Fruit fly (Drosophila melanogaster): Measurements from ENCODE around the gene CG14227.

Gene CG14227

DNA sequence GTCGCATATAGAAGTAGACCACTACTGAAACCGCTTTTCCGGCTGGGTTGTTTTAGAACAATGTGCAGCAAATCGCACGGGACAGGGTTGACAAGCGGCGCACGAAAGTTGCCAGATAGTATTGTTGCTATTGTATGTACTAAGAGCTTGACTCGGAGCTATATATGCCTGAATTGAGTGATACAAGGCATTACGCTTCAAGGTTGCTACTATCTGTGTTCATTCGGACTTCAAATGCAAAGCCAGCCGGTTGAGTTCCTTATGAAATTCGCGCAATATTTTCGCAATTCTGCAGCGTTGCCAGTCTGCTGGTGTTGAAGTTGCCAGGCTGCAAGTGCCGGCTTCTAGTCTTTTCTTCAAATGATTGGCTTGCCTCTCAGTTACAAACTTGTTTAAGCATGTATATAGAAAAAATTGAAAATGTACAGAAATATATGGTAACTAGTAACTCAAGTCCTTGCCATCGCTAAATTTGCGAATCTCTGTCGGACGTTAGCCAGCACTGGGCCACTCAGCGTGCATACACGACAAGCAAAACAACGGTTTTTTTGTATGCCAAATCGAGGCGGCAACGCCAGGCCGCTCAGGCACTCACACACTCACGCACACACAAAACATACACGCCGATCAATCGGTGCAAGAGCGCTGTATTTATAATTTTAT is 36.9 kb downstream of the CG14227 start, which contains the start of the genes Ranbp21 and Elys (continued):
- no peak for TF ChIP-seq pdm3 (GFP tag; optimal IDR thresholded peaks at IDR 0.05)
- peak; percentile 58 for TF ChIP-seq esn (GFP tag; optimal IDR thresholded peaks at IDR 0.05)
- peak; percentile 33; the same call in 1 of the 3 replicates for TF ChIP-seq eg (GFP tag; IDR thresholded peaks at IDR 0.05)
- no peak for TF ChIP-seq Met (GFP tag; optimal IDR thresholded peaks at IDR 0.05)
- no peak for TF ChIP-seq CG7368 (GFP tag; optimal IDR thresholded peaks at IDR 0.05)
- no peak for TF ChIP-seq net (GFP tag; optimal IDR thresholded peaks at IDR 0.05)
- TF ChIP-seq CG1621 (tag; optimal IDR thresholded peaks at IDR 0.05), result peak; percentile 5
- TF ChIP-seq Gug (GFP tag; IDR thresholded peaks at IDR 0.05), result 0 out of 2 replicates have a peak, but pooled peaks have one; percentile 32
- TF ChIP-seq fkh (GFP tag; optimal IDR thresholded peaks at IDR 0.05), result no peak
- no peak for TF ChIP-seq salr (GFP tag; optimal IDR thresholded peaks at IDR 0.05)
- no peak for TF ChIP-seq CG6792 (GFP tag; optimal IDR thresholded peaks at IDR 0.05)
- no peak for TF ChIP-seq Ets96B (tag; optimal IDR thresholded peaks at IDR 0.05)
- TF ChIP-seq CG10669 (GFP tag; optimal IDR thresholded peaks at IDR 0.05), result no peak
- no peak for TF ChIP-seq CG8632 (GFP tag; optimal IDR thresholded peaks at IDR 0.05)
- TF ChIP-seq OdsH (GFP tag; optimal IDR thresholded peaks at IDR 0.05), result no peak
- TF ChIP-seq CG34406 (GFP tag; optimal IDR thresholded peaks at IDR 0.05), result peak; percentile 3
- peak; percentile 13 for TF ChIP-seq Lpt (GFP tag; optimal IDR thresholded peaks at IDR 0.05)
- TF ChIP-seq CG8119 (GFP tag; IDR thresholded peaks at IDR 0.05), result no peak
- TF ChIP-seq svp (GFP tag), result no peak
- TF ChIP-seq fd59A (GFP tag; optimal IDR thresholded peaks at IDR 0.05), result no peak
- TF ChIP-seq CG10631 (GFP tag; optimal IDR thresholded peaks at IDR 0.05), result no peak
- no peak for TF ChIP-seq CG6808 (GFP tag; optimal IDR thresholded peaks at IDR 0.05)
- TF ChIP-seq spab (GFP tag; optimal IDR thresholded peaks at IDR 0.05), result no peak

DNA sequence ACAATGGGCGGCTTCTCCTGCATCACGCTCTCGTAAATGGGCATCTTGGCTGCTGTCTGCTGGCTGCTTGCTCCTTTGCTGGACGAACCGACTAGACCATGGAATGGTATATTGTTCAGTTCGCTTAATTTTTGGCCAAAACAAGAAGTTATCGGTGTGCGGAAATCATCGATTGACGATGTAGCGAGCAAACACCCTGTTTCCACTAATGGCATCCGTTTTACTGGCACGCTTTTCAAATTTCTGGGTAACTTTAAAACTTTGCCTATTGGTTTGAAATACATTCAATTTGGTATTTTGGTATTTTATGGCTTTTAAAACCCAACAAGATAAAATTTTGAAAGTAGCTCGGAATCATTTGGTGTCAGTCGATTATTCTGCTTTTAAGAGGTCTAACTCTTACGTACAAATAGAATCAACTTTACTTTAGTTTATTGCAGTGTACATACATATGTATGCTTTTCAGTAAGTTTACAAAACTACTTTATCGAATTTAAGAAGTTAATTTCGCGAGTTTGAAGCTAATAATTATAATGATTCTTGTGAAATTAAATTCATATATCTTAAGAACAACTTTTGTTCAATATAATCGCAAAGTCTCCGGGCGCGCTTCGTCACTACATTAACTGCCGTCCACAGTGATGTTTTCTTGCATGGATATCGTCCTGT is 42.7 kb downstream of the CG14227 start, which contains the start of gene Arp10:
Arp10 (minus strand) TSS at position 304 of the 669 bp plus-strand sequence.
- TF ChIP-seq Eip78C (GFP tag) (peak; percentile 55), Ets21C (GFP tag; optimal IDR thresholded peaks at IDR 0.05) (no peak), achi (GFP tag; optimal IDR thresholded peaks at IDR 0.05) (peak; percentile 28), Blimp-1 (GFP tag; optimal IDR thresholded peaks at IDR 0.05) (no peak), topi (GFP tag; optimal IDR thresholded peaks at IDR 0.05) (peak; percentile 5), acj6 (GFP tag; optimal IDR thresholded peaks at IDR 0.05) (no peak), CG31627 (GFP tag; optimal IDR thresholded peaks at IDR 0.05) (peak; percentile 26), Hr4 (GFP tag; optimal IDR thresholded peaks at IDR 0.05) (peak; percentile 30), Ets96B (tag; optimal IDR thresholded peaks at IDR 0.05) (peak; percentile 7), CG3032 (tag; optimal IDR thresholded peaks at IDR 0.05) (peak; percentile 12), spab (GFP tag; optimal IDR thresholded peaks at IDR 0.05) (no peak), CG8119 (GFP tag; IDR thresholded peaks at IDR 0.05) (no peak), esn (GFP tag; optimal IDR thresholded peaks at IDR 0.05) (peak; percentile 17)

DNA sequence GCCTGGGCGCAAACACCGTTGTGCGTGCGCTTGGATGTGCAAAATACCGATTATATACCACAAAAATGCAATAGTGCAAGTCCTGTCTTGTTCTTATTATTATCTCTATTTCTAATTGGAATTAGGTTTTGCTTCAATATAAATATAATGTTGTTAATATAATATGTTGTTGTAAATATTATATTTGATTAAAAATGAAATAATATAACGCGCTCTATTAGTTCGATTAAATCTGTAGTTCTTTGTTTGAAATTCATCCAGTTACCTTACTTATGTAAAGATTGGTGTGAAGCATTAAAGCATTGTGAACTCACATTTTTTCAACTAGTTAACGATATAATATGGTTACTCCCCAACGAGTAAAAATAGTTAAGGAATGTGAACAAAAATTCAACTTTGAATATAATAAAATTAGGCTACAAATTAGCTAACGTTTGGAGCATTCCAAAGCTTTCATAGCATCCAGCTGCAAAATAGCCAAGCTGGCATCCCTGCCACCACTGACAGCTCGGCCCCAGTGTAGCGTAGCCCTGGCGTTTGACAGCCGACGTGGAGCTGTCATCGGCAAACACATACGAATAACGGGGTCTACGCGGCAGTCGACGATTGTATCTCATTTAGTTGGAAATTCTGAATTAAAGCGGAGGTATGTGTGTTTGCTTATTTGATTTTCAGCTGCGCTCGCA is 45.8 kb downstream of the CG14227 start, which contains the start of the genes CG12237 and Sec61gamma:
CG12237 (minus strand) TSS at position 51 of the 686 bp plus-strand sequence.
Sec61gamma (plus strand) TSS at position 509 of the 686 bp plus-strand sequence.
- TF ChIP-seq CG6163 (GFP tag; IDR thresholded peaks at IDR 0.05) (peak; percentile 34; the same call in 1 of the 3 replicates), Sox14 (GFP tag; optimal IDR thresholded peaks at IDR 0.05) (peak; percentile 61), Eip78C (GFP tag) (peak; percentile 68), CG1621 (tag; optimal IDR thresholded peaks at IDR 0.05) (peak; percentile 3), CG6854 (GFP tag; optimal IDR thresholded peaks at IDR 0.05) (no peak), achi (GFP tag; optimal IDR thresholded peaks at IDR 0.05) (peak; percentile 100), CG31627 (GFP tag; optimal IDR thresholded peaks at IDR 0.05) (peak; percentile 21), fd59A (GFP tag; optimal IDR thresholded peaks at IDR 0.05) (no peak), topi (GFP tag; optimal IDR thresholded peaks at IDR 0.05) (no peak), eg (GFP tag; IDR thresholded peaks at IDR 0.05) (0 out of 3 replicates have a peak, but pooled peaks have one; percentile 8)
